Fruit fly (Drosophila melanogaster): ENCODE data around the gene Axud1.

Gene Axud1

DNA sequence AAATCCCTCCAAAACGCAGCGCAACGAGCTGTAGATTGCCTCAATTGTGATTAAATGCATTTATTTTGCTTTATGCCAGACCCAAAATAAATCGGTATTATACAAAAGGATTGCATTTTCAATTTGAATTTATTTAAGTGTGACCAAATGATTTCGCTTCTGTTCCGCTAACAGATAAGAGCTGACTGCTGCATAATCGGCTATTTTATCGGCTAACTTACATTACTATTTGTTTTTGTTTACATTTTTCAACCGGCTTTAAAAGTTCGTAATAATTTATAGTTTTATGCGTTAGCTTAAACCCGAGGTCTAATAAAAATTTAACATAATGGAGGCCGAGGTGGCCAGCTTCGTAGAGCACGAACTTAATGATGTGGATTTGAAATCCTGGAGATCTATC is 17.8 kb downstream of the Axud1 start, which contains the start of gene PIG-Wa (continued):
- TF ChIP-seq salm (tag; optimal IDR thresholded peaks at IDR 0.05) (no peak), CG4854 (GFP tag; optimal IDR thresholded peaks at IDR 0.05) (no peak), Deaf1 (tag; optimal IDR thresholded peaks at IDR 0.05) (no peak), CG13287 (GFP tag; IDR thresholded peaks at IDR 0.05; ENCODE audit: partially characterized antibody) (peak; percentile 62), CG31224 (GFP tag; IDR thresholded peaks at IDR 0.05) (no peak), dmrt99B (tag; optimal IDR thresholded peaks at IDR 0.05) (no peak), vvl (GFP tag; IDR thresholded peaks at IDR 0.05) (peak; percentile 52; the same call in 1 of the 2 replicates), CG7987 (GFP tag; optimal IDR thresholded peaks at IDR 0.05) (no peak), Ets97D (GFP tag; optimal IDR thresholded peaks at IDR 0.05) (peak; percentile 62), Aef1 (GFP tag; IDR thresholded peaks at IDR 0.05) (no peak), tap (tag; optimal IDR thresholded peaks at IDR 0.05) (no peak), otp (GFP tag; IDR thresholded peaks at IDR 0.05) (no peak), CG6765 (GFP tag; optimal IDR thresholded peaks at IDR 0.05) (no peak), Ets65A (GFP tag) (no peak), Trl (optimal IDR thresholded peaks at IDR 0.05) (no peak), Trl (GFP tag; optimal IDR thresholded peaks at IDR 0.05) (peak; percentile 5), CG3838 (GFP tag; optimal IDR thresholded peaks at IDR 0.05) (no peak), rib (GFP tag; IDR thresholded peaks at IDR 0.05) (no peak), Oli (tag; optimal IDR thresholded peaks at IDR 0.05) (no peak), zen2 (GFP tag; IDR thresholded peaks at IDR 0.05; ENCODE audit: partially characterized antibody) (no peak; the same call in 2 of the 3 replicates), seq (GFP tag; IDR thresholded peaks at IDR 0.05) (no peak), CG4424 (GFP tag; optimal IDR thresholded peaks at IDR 0.05) (no peak), ftz-f1 (GFP tag; optimal IDR thresholded peaks at IDR 0.05) (no peak), CG17328 (GFP tag; IDR thresholded peaks at IDR 0.05) (no peak), bcd (GFP tag; optimal IDR thresholded peaks at IDR 0.05) (no peak), z (GFP tag; IDR thresholded peaks at IDR 0.05) (no peak), CG2678 (tag; optimal IDR thresholded peaks at IDR 0.05) (no peak), hb (GFP tag; IDR thresholded peaks at IDR 0.05; ENCODE audit: partially characterized antibody) (no peak), inv (GFP tag; IDR thresholded peaks at IDR 0.05; ENCODE audit: partially characterized antibody) (no peak), bbx (GFP tag; IDR thresholded peaks at IDR 0.05; ENCODE audit: partially characterized antibody) (peak; percentile 38; the same call in 1 of the 2 replicates), CG8478 (optimal IDR thresholded peaks at IDR 0.05) (no peak), mirr (GFP tag; optimal IDR thresholded peaks at IDR 0.05) (no peak), Elba2 (GFP tag; optimal IDR thresholded peaks at IDR 0.05) (peak; percentile 82), Ravus (GFP tag; IDR thresholded peaks at IDR 0.05) (no peak), D19A (tag; optimal IDR thresholded peaks at IDR 0.05) (no peak), dimm (GFP tag; IDR thresholded peaks at IDR 0.05) (no peak), bab2 (GFP tag; optimal IDR thresholded peaks at IDR 0.05) (no peak), CG34224 (GFP tag; IDR thresholded peaks at IDR 0.05; ENCODE audit: partially characterized antibody) (peak; percentile 59; the same call in 2 of the 3 replicates), trh (GFP tag; optimal IDR thresholded peaks at IDR 0.05) (no peak), CG15269 (tag; optimal IDR thresholded peaks at IDR 0.05) (no peak), CG2120 (GFP tag; optimal IDR thresholded peaks at IDR 0.05) (no peak), CG3281 (GFP tag; optimal IDR thresholded peaks at IDR 0.05) (no peak), CG1024 (GFP tag; IDR thresholded peaks at IDR 0.05) (no peak), btn (GFP tag; optimal IDR thresholded peaks at IDR 0.05) (no peak), stwl (tag; optimal IDR thresholded peaks at IDR 0.05) (peak; percentile 94), danr (GFP tag; IDR thresholded peaks at IDR 0.05) (no peak), Dp (GFP tag; optimal IDR thresholded peaks at IDR 0.05) (peak; percentile 91), ro (GFP tag; IDR thresholded peaks at IDR 0.05) (no peak), CG18011 (GFP tag; optimal IDR thresholded peaks at IDR 0.05) (peak; percentile 98), CG7271 (tag; optimal IDR thresholded peaks at IDR 0.05) (no peak), Sox102F (GFP tag; optimal IDR thresholded peaks at IDR 0.05) (no peak), CG8765 (GFP tag; IDR thresholded peaks at IDR 0.05) (no peak)

Measured in whole organism, embryonic.